Worm (Caenorhabditis elegans) whole organism, L1 larva: Measurements from ENCODE around the gene K08B12.1.

Experiments
- C16A3.4 ChIP-seq: fragments of 150-350 bp; optimal IDR thresholded peaks from 2 replicates; lab custom pipeline; 2014; ENCODE audit warnings: missing biosample characterization, missing genetic modification characterization
- aha-1 ChIP-seq: fragments of 150-350 bp; optimal IDR thresholded peaks from 2 replicates; lab custom pipeline; 2014; ENCODE audit warnings: missing biosample characterization, missing genetic modification characterization
- alr-1 ChIP-seq: fragments of 200-800 bp; sonication (Bioruptor generic); optimal IDR thresholded peaks from 2 replicates; lab custom pipeline; 2018; ENCODE audit warnings: borderline replicate concordance, mild to moderate bottlenecking, missing genetic modification characterization, missing compliant biosample characterization
- ceh-90 ChIP-seq: sonication (generic microtip); optimal IDR thresholded peaks from 2 replicates; lab custom pipeline; 2016; ENCODE audit warnings: missing genetic modification characterization, missing compliant biosample characterization
- ces-1 ChIP-seq: fragments of 150-350 bp; optimal IDR thresholded peaks from 2 replicates; lab custom pipeline; 2014; ENCODE audit warnings: missing biosample characterization, missing genetic modification reagents, missing genetic modification characterization
- dpl-1 ChIP-seq, 3 experiments: fragments of 150-350 bp in 2 of 3; sonication (generic microtip) in 1 of 3; optimal IDR thresholded peaks; 2 replicates each; lab custom pipeline; 2014 to 2017; ENCODE audit warnings: missing biosample characterization in 3 of 3, missing genetic modification characterization in 3 of 3, missing genetic modification reagents in 3 of 3
- efl-1 ChIP-seq, 4 experiments: fragments of 150-350 bp; optimal IDR thresholded peaks in 3 of 4; peaks in 1 of 4; 1 replicate in 1 of 4; 2 replicates in 3 of 4; lab custom pipeline; 2014; ENCODE audit warnings: missing biosample characterization in 2 of 4, missing genetic modification characterization in 2 of 4, missing genetic modification reagents in 2 of 4
- egl-13 ChIP-seq: sonication (generic microtip); optimal IDR thresholded peaks from 2 replicates; lab custom pipeline; 2016; ENCODE audit warnings: missing genotype, missing genetic modification reagents, missing genetic modification characterization, missing compliant biosample characterization
- elt-2 ChIP-seq: sonication (generic microtip); optimal IDR thresholded peaks from 2 replicates; lab custom pipeline; 2016; ENCODE audit warnings: missing genetic modification characterization, mild to moderate bottlenecking, inconsistent platforms, missing compliant biosample characterization, missing genetic modification reagents
- fkh-4 ChIP-seq: sonication (generic microtip); optimal IDR thresholded peaks from 2 replicates; lab custom pipeline; 2016; ENCODE audit warnings: missing compliant biosample characterization, missing genetic modification characterization, borderline replicate concordance
- grh-1 ChIP-seq: fragments of 200-800 bp; sonication (Bioruptor generic); IDR thresholded peaks from 2 replicates; pipeline ENCODE4 v1.3.6; 2022; ENCODE audit warnings: missing genetic modification reagents, missing genetic modification characterization, missing compliant biosample characterization
- irx-1 ChIP-seq: sonication (generic microtip); optimal IDR thresholded peaks from 2 replicates; lab custom pipeline; 2016; ENCODE audit warnings: missing genetic modification characterization, missing compliant biosample characterization
- isw-1 ChIP-seq: fragments of 200-800 bp; sonication (Bioruptor generic); IDR thresholded peaks from 2 replicates; pipeline ENCODE4 v1.3.6; 2022; ENCODE audit warnings: missing genetic modification characterization, missing compliant biosample characterization
- lin-13 ChIP-seq: fragments of 150-350 bp; optimal IDR thresholded peaks from 2 replicates; lab custom pipeline; 2014; ENCODE audit warnings: missing biosample characterization, missing genetic modification reagents, missing genetic modification characterization
- lin-15B ChIP-seq: fragments of 150-350 bp; sonication (generic microtip); optimal IDR thresholded peaks from 3 replicates; lab custom pipeline; 2014; ENCODE audit warnings: missing biosample characterization, missing genetic modification characterization
- lin-35 ChIP-seq, 2 experiments: fragments of 150-350 bp; optimal IDR thresholded peaks; 2 replicates each; lab custom pipeline; 2014; ENCODE audit warnings: missing biosample characterization in 2 of 2, missing genetic modification characterization in 2 of 2, missing genetic modification reagents in 2 of 2
- lin-39 ChIP-seq: fragments of 150-350 bp; optimal IDR thresholded peaks from 2 replicates; lab custom pipeline; 2014; ENCODE audit warnings: missing biosample characterization, missing genetic modification reagents, missing genetic modification characterization
- mab-9 ChIP-seq: fragments of 200-800 bp; sonication (Bioruptor generic); IDR thresholded peaks from 2 replicates; pipeline ENCODE4 v1.3.6; 2022; ENCODE audit warnings: missing genetic modification reagents, missing genetic modification characterization, missing compliant biosample characterization
- mef-2 ChIP-seq: fragments of 150-350 bp; optimal IDR thresholded peaks from 2 replicates; lab custom pipeline; 2014; ENCODE audit warnings: missing biosample characterization, missing genetic modification characterization
- nhr-11 ChIP-seq: fragments of 150-350 bp; optimal IDR thresholded peaks from 2 replicates; lab custom pipeline; 2014; ENCODE audit warnings: missing biosample characterization, missing genetic modification characterization
- nhr-12 ChIP-seq: sonication (generic microtip); optimal IDR thresholded peaks from 2 replicates; lab custom pipeline; 2017; ENCODE audit warnings: missing biosample characterization, missing genetic modification characterization
- nhr-77 ChIP-seq: fragments of 150-350 bp; optimal IDR thresholded peaks from 2 replicates; lab custom pipeline; 2014; ENCODE audit warnings: missing biosample characterization, missing genetic modification characterization
- rnt-1 ChIP-seq: sonication (generic microtip); optimal IDR thresholded peaks from 2 replicates; lab custom pipeline; 2016; ENCODE audit warnings: mild to moderate bottlenecking, missing genetic modification characterization, moderate library complexity, missing compliant biosample characterization
- skn-1 ChIP-seq: fragments of 150-350 bp; optimal IDR thresholded peaks from 2 replicates; lab custom pipeline; 2014; ENCODE audit warnings: missing biosample characterization, missing genetic modification characterization
- sox-4 ChIP-seq: sonication (generic microtip); optimal IDR thresholded peaks from 2 replicates; lab custom pipeline; 2016; ENCODE audit warnings: missing genetic modification characterization, missing compliant biosample characterization
- tbx-2 ChIP-seq: sonication (generic microtip); optimal IDR thresholded peaks from 2 replicates; lab custom pipeline; 2016; ENCODE audit warnings: missing genetic modification characterization, missing compliant biosample characterization
- unc-62 ChIP-seq: fragments of 150-350 bp; optimal IDR thresholded peaks from 2 replicates; lab custom pipeline; 2014; ENCODE audit warnings: missing biosample characterization, missing genetic modification reagents, missing genetic modification characterization
- unc-98 ChIP-seq: fragments of 200-800 bp; sonication (Bioruptor generic); IDR thresholded peaks from 2 replicates; pipeline ENCODE4 v1.3.6; 2022; ENCODE audit warnings: missing genetic modification characterization, missing compliant biosample characterization
- zag-1 ChIP-seq: fragments of 150-350 bp; optimal IDR thresholded peaks from 2 replicates; lab custom pipeline; 2014; ENCODE audit warnings: missing biosample characterization, missing genetic modification characterization

K08B12.1 gene

DNA sequence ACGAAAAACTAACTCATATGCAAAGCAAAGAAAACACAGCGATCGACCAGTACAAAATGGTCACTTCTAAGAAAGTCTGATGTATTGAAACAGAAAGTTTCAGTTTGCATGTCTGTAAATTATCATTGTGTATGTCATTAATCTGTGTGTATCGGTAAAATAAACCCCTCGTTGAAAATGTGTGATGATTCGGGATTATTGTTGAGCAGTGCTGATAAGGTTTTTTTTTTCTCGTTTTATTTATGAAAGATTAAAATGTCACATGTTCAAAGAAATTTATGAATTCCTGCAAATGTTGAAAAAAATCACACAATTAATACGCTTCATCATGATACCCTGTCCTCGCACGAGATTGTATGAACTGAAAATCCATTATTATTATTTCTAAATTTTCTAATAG, 20.9 kb downstream of the K08B12.1 start:
- no peak for TF ChIP-seq lin-39 (tag; lab: Kevin White, UChicago)
- TF ChIP-seq rnt-1 (tag; lab: Kevin White, UChicago), result no peak
- peak; percentile 64 for TF ChIP-seq elt-2 (tag; lab: Kevin White, UChicago)

ce11 chrV:6281175-6281574, 22.0 kb downstream of the K08B12.1 start, which contains the start of the genes K12B6.4 and spe-49:
Gene K12B6.4 (minus strand): TSS chrV:6281275.
Gene spe-49 (plus strand): TSS chrV:6281359.
- TF ChIP-seq skn-1 (tag; lab: Kevin White, UChicago) (no peak), irx-1 (tag; lab: Kevin White, UChicago) (no peak), nhr-12 (tag; lab: Kevin White, UChicago) (no peak), tbx-2 (tag; lab: Kevin White, UChicago) (no peak)

- TF ChIP-seq isw-1 (GFP tag; lab: Robert Waterston, UW) (no peak), zag-1 (tag; lab: Kevin White, UChicago) (no peak), egl-13 (no peak), skn-1 (tag; lab: Kevin White, UChicago) (no peak)
Measured at ce11 chrV:6286343-6286742, 27.2 kb downstream of the K08B12.1 start, which contains the start of gene srn-1. Gene srn-1 (minus strand): TSS chrV:6286443.

ce11 chrV:6288607-6289006, 29.4 kb downstream of the K08B12.1 start, which contains the start of gene K12B6.11:
Gene K12B6.11 (plus strand): TSS chrV:6288907.
- TF ChIP-seq nhr-11 (no peak), mef-2 (no peak), lin-15B (tag; lab: Kevin White, UChicago) (no peak), aha-1 (no peak), dpl-1 (GFP tag; optimal IDR thresholded peaks at IDR 0.05; lab: Kevin White, UChicago) (no peak), isw-1 (GFP tag; lab: Robert Waterston, UW) (no peak), ces-1 (GFP tag; lab: Kevin White, UChicago) (no peak), unc-62 (GFP tag; lab: Kevin White, UChicago) (no peak), alr-1 (tag; lab: Kevin White, UChicago) (no peak), ceh-90 (tag; lab: Kevin White, UChicago) (no peak)
- TF ChIP-seq, all 84 proteins: peak for 0

DNA sequence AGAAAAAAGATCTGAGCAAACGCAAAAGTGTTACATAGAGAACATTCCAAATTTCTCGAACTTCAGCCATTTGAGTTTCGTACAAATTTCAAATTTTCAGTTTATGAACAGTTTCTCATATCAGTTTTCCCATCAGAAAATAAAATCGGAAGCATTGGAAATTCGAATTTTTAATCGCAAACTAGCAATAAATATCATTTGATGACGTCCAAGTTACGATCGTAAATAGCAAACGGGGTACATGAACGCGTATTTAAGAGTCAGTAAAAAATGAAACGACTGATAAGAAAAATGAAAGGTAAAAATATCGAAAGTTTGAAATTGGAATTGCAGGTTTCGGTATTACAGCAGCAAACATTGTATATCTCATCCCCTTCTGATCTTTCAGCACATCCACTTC, 32.1 kb downstream of the K08B12.1 start:
- TF ChIP-seq grh-1 (GFP tag; lab: Robert Waterston, UW), result no peak
- TF ChIP-seq efl-1 (optimal IDR thresholded peaks at IDR 0.05; lab: Kevin White, UChicago), result no peak
- TF ChIP-seq efl-1 (GFP tag; optimal IDR thresholded peaks at IDR 0.05 in 1 of 2; lab: Kevin White, UChicago), result peak in 1 of 2 experiments; percentile 64
- TF ChIP-seq elt-2 (tag; lab: Kevin White, UChicago), result peak; percentile 28
- TF ChIP-seq, all 84 proteins: peak for 2

DNA sequence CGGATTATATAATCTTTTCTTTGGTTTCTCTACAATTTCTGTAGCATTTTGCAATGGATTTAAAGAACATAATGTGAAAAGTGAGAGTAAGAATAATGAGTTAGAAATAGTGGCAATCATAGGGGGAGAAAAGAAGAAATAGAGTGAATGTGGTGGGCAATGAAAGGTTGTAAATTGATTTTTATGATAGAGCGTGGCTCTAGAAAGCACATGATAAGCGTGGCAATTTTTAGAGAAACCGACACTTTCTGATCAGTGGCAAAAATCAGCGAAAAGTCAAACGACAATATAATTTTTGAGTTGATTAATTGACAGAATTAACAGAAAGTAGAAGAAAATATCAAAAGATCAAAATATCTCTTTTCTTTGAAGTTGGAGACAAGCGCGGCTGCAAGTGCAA, 33.2 kb downstream of the K08B12.1 start, which contains the start of gene K12B6.9:
Gene K12B6.9, minus strand, starts transcription at position 266 of the 400 bp plus-strand sequence.
- TF ChIP-seq lin-35 (GFP tag; optimal IDR thresholded peaks at IDR 0.05; lab: Kevin White, UChicago), result peak in 1 of 2 experiments; percentile 32
- peak; percentile 55 for TF ChIP-seq elt-2 (tag; lab: Kevin White, UChicago)
- no peak for TF ChIP-seq irx-1 (tag; lab: Kevin White, UChicago)
- TF ChIP-seq fkh-4 (tag; lab: Kevin White, UChicago), result no peak
- TF ChIP-seq, all 84 proteins: peak for 2

ce11 chrV:6296536-6296935, 37.4 kb downstream of the K08B12.1 start:
- peak; percentile 64 for TF ChIP-seq unc-98

- no peak for TF ChIP-seq sox-4 (tag; lab: Kevin White, UChicago)
- no peak for TF ChIP-seq nhr-77 (tag; lab: Kevin White, UChicago)
- no peak for TF ChIP-seq mab-9
- no peak for TF ChIP-seq lin-13 (GFP tag; lab: Kevin White, UChicago)
- TF ChIP-seq C16A3.4 (tag; lab: Kevin White, UChicago), result no peak
- no peak for TF ChIP-seq alr-1 (tag; lab: Kevin White, UChicago)
- TF ChIP-seq fkh-4 (tag; lab: Kevin White, UChicago), result no peak
Measured at ce11 chrV:6301046-6301445, 41.9 kb downstream of the K08B12.1 start.
